Worm (Caenorhabditis elegans): ENCODE results near the gene mix-1.
A peak's percentile ranks its signal among the peaks of the same experiment; 100 is the strongest.

mix-1 gene

ce11 chrII:10851110-10851509, 27.1 kb downstream of the mix-1 start (continued):
- TF ChIP-seq hsf-1 (GFP tag; IDR thresholded peaks at IDR 0.05): no peak
- peak; percentile 88 for TF ChIP-seq tlf-1 (GFP tag; optimal IDR thresholded peaks at IDR 0.05)
- peak; percentile 66 for TF ChIP-seq cebp-1 (GFP tag; IDR thresholded peaks at IDR 0.05)
- TF ChIP-seq cebp-1 (tag; optimal IDR thresholded peaks at IDR 0.05): peak; percentile 90
- TF ChIP-seq F37B4.10 (GFP tag; IDR thresholded peaks at IDR 0.05): no peak
- no peak for TF ChIP-seq F57C9.4 (tag; optimal IDR thresholded peaks at IDR 0.05)
- TF ChIP-seq Y53F4B.3 (GFP tag; IDR thresholded peaks at IDR 0.05): no peak
- no peak for TF ChIP-seq ceh-79 (tag; optimal IDR thresholded peaks at IDR 0.05)
- no peak for TF ChIP-seq Y95B8A.8 (GFP tag; IDR thresholded peaks at IDR 0.05)
- TF ChIP-seq let-607 (tag; optimal IDR thresholded peaks at IDR 0.05): peak; percentile 95 to 96

- TF ChIP-seq F33H1.4 (GFP tag; IDR thresholded peaks at IDR 0.05) (peak; percentile 62), D2030.7 (GFP tag; IDR thresholded peaks at IDR 0.05) (peak; percentile 27; the same call in 1 of the 2 replicates), dpl-1 (GFP tag; optimal IDR thresholded peaks at IDR 0.05) (peak; percentile 4), F49E8.2 (tag; optimal IDR thresholded peaks at IDR 0.05; ENCODE audit: insufficient read depth) (peak; percentile 36), K11D2.4 (GFP tag; IDR thresholded peaks at IDR 0.05) (no peak), lin-54 (GFP tag; optimal IDR thresholded peaks at IDR 0.05) (peak; percentile 21), ceh-91 (GFP tag; IDR thresholded peaks at IDR 0.05) (0 out of 2 replicates have a peak, but pooled peaks have one; percentile 10), F52B5.7 (tag; optimal IDR thresholded peaks at IDR 0.05) (no peak), ceh-58 (GFP tag; IDR thresholded peaks at IDR 0.05) (no peak), madf-8 (GFP tag; conservative IDR thresholded peaks at IDR 0.05) (peak; percentile 61), B0019.2 (GFP tag; conservative IDR thresholded peaks at IDR 0.05) (no peak), xnd-1 (tag; optimal IDR thresholded peaks at IDR 0.05) (peak; percentile 83), lsl-1 (GFP tag; optimal IDR thresholded peaks at IDR 0.05) (peak; percentile 90), madf-6 (GFP tag; IDR thresholded peaks at IDR 0.05) (peak; percentile 92), egrh-3 (GFP tag; IDR thresholded peaks at IDR 0.05) (no peak), sptf-2 (GFP tag; optimal IDR thresholded peaks at IDR 0.05) (no peak), attf-3 (GFP tag; conservative IDR thresholded peaks at IDR 0.05) (no peak)
These were observed 28.8 kb downstream of the mix-1 start for ce11 chrII:10852880-10853279.

- TF ChIP-seq K11D2.4 (GFP tag; IDR thresholded peaks at IDR 0.05) (no peak), snpc-4 (GFP tag; optimal IDR thresholded peaks at IDR 0.05) (no peak), snpc-4 (tag; optimal IDR thresholded peaks at IDR 0.05) (no peak), ceh-40 (GFP tag; IDR thresholded peaks at IDR 0.05) (no peak), dpff-1 (tag; optimal IDR thresholded peaks at IDR 0.05) (no peak), let-607 (tag; optimal IDR thresholded peaks at IDR 0.05) (no peak), hlh-12 (tag; optimal IDR thresholded peaks at IDR 0.05) (no peak)
These were observed 33.0 kb downstream of the mix-1 start, which contains the start of gene M106.7 for ce11 chrII:10857077-10857476. TSS of gene M106.7 (minus strand) at chrII:10857177.

- TF ChIP-seq ekl-4 (GFP tag; IDR thresholded peaks at IDR 0.05) (0 out of 2 replicates have a peak, but pooled peaks have one; percentile 26), cebp-2 (GFP tag; IDR thresholded peaks at IDR 0.05) (no peak), nhr-80 (tag; optimal IDR thresholded peaks at IDR 0.05) (peak; percentile 70), mel-28 (tag; optimal IDR thresholded peaks at IDR 0.05; ENCODE audit: borderline replicate concordance) (no peak), nfyb-1 (GFP tag; IDR thresholded peaks at IDR 0.05) (0 out of 2 replicates have a peak, but pooled peaks have one; percentile 13), dox-1 (GFP tag; IDR thresholded peaks at IDR 0.05) (peak; percentile 37; the same call in 1 of the 2 replicates)
These were observed 35.3 kb downstream of the mix-1 start for ce11 chrII:10859359-10859758.

Measured in whole organism, young adult.